Worm (Caenorhabditis elegans) whole organism, late embryonic: ENCODE data around the gene aps-2.

Experiments
- C38D4.7 ChIP-seq: fragments of 200-800 bp; sonication (Bioruptor generic); optimal IDR thresholded peaks from 2 replicates; lab custom pipeline; 2018; ENCODE audit warnings: mild to moderate bottlenecking, missing genetic modification characterization, moderate library complexity, missing compliant biosample characterization
- F13H6.1 ChIP-seq: sonication (generic microtip); optimal IDR thresholded peaks from 2 replicates; lab custom pipeline; 2016; ENCODE audit warnings: missing genetic modification characterization, missing compliant biosample characterization
- K09A11.1 ChIP-seq: sonication (generic microtip); optimal IDR thresholded peaks from 2 replicates; lab custom pipeline; 2017; ENCODE audit warnings: antibody characterized with exemption, mild to moderate bottlenecking, missing genetic modification characterization, missing compliant biosample characterization; ENCODE audit not compliant: insufficient read depth
- T23F11.4 ChIP-seq: fragments of 200-800 bp; sonication (Bioruptor generic); optimal IDR thresholded peaks from 2 replicates; lab custom pipeline; 2018; ENCODE audit warnings: mild to moderate bottlenecking, missing genetic modification characterization, missing compliant biosample characterization
- Y22D7AL.16 ChIP-seq: sonication (generic microtip); optimal IDR thresholded peaks from 2 replicates; lab custom pipeline; 2016; ENCODE audit warnings: missing genetic modification characterization, missing compliant biosample characterization
- ceh-14 ChIP-seq: sonication (generic microtip); optimal IDR thresholded peaks from 2 replicates; lab custom pipeline; 2016; ENCODE audit warnings: missing genotype, missing genetic modification characterization, missing compliant biosample characterization
- ceh-18 ChIP-seq: sonication (generic microtip); optimal IDR thresholded peaks from 2 replicates; lab custom pipeline; 2016; ENCODE audit warnings: missing genetic modification characterization, missing compliant biosample characterization
- ceh-2 ChIP-seq: sonication (generic microtip); optimal IDR thresholded peaks from 2 replicates; lab custom pipeline; 2016; ENCODE audit warnings: missing genotype, missing genetic modification characterization, missing compliant biosample characterization
- ceh-30 ChIP-seq: fragments of 150-350 bp; optimal IDR thresholded peaks from 2 replicates; lab custom pipeline; 2014; ENCODE audit warnings: missing biosample characterization, missing genetic modification characterization
- ceh-31 ChIP-seq: sonication (generic microtip); optimal IDR thresholded peaks from 2 replicates; lab custom pipeline; 2016; ENCODE audit warnings: missing genetic modification characterization, missing compliant biosample characterization
- ceh-34 ChIP-seq: sonication (generic microtip); optimal IDR thresholded peaks from 2 replicates; lab custom pipeline; 2016; ENCODE audit warnings: mild to moderate bottlenecking, missing genetic modification characterization, missing compliant biosample characterization
- ceh-45 ChIP-seq: fragments of 200-800 bp; sonication (Bioruptor generic); IDR thresholded peaks from 2 replicates; pipeline ENCODE4 v1.3.6; 2022; ENCODE audit warnings: missing genetic modification reagents, missing genetic modification characterization, missing compliant biosample characterization
- ceh-48 ChIP-seq: sonication (generic microtip); optimal IDR thresholded peaks from 2 replicates; lab custom pipeline; 2016; ENCODE audit warnings: missing genetic modification characterization, inconsistent platforms, missing compliant biosample characterization
- ceh-9 ChIP-seq: sonication (generic microtip); optimal IDR thresholded peaks from 2 replicates; lab custom pipeline; 2016; ENCODE audit warnings: mild to moderate bottlenecking, missing genetic modification characterization, inconsistent platforms, missing compliant biosample characterization
- che-1 ChIP-seq: sonication (generic microtip); optimal IDR thresholded peaks from 2 replicates; lab custom pipeline; 2016; ENCODE audit warnings: mild to moderate bottlenecking, missing genetic modification characterization, missing compliant biosample characterization
- dve-1 ChIP-seq: sonication (generic microtip); optimal IDR thresholded peaks from 2 replicates; lab custom pipeline; 2017; ENCODE audit warnings: antibody characterized with exemption, mild to moderate bottlenecking, missing genetic modification characterization, missing compliant biosample characterization
- elt-2 ChIP-seq: sonication (generic microtip); optimal IDR thresholded peaks from 2 replicates; lab custom pipeline; 2016; ENCODE audit warnings: missing genetic modification reagents, missing genetic modification characterization, missing compliant biosample characterization
- eyg-1 ChIP-seq: sonication (generic microtip); optimal IDR thresholded peaks from 2 replicates; lab custom pipeline; 2016; ENCODE audit warnings: missing genotype, missing genetic modification characterization, missing compliant biosample characterization
- hlh-13 ChIP-seq: fragments of 200-800 bp; sonication (Bioruptor generic); optimal IDR thresholded peaks from 2 replicates; lab custom pipeline; 2018; ENCODE audit warnings: mild to moderate bottlenecking, missing genetic modification characterization, missing compliant biosample characterization
- hlh-15 ChIP-seq: sonication (generic microtip); optimal IDR thresholded peaks from 2 replicates; lab custom pipeline; 2016; ENCODE audit warnings: missing genetic modification characterization, missing compliant biosample characterization
- hlh-30 ChIP-seq: sonication (generic microtip); optimal IDR thresholded peaks from 2 replicates; lab custom pipeline; 2017; ENCODE audit warnings: antibody characterized with exemption, missing genetic modification characterization, missing compliant biosample characterization; ENCODE audit not compliant: insufficient read depth
- hlh-6 ChIP-seq: sonication (generic microtip); optimal IDR thresholded peaks from 2 replicates; lab custom pipeline; 2016; ENCODE audit warnings: missing genotype, missing genetic modification characterization, missing compliant biosample characterization
- hlh-8 ChIP-seq: sonication (generic microtip); optimal IDR thresholded peaks from 2 replicates; lab custom pipeline; 2016; ENCODE audit warnings: missing genotype, missing genetic modification characterization, missing compliant biosample characterization
- madf-2 ChIP-seq: sonication (generic microtip); optimal IDR thresholded peaks from 2 replicates; lab custom pipeline; 2017; ENCODE audit warnings: missing genetic modification characterization, missing compliant biosample characterization
- mec-3 ChIP-seq: sonication (generic microtip); optimal IDR thresholded peaks from 2 replicates; lab custom pipeline; 2016; ENCODE audit warnings: borderline replicate concordance, missing genetic modification characterization, missing compliant biosample characterization
- nfya-1 ChIP-seq: sonication (generic microtip); optimal IDR thresholded peaks from 2 replicates; lab custom pipeline; 2017; ENCODE audit warnings: missing genetic modification characterization, mild to moderate bottlenecking, missing compliant biosample characterization, antibody characterized with exemption, moderate library complexity
- npax-4 ChIP-seq: sonication (generic microtip); optimal IDR thresholded peaks from 2 replicates; lab custom pipeline; 2016; ENCODE audit warnings: missing genetic modification characterization, missing compliant biosample characterization
- pat-9 ChIP-seq: fragments of 200-800 bp; sonication (Bioruptor generic); optimal IDR thresholded peaks from 2 replicates; lab custom pipeline; 2018; ENCODE audit warnings: mild to moderate bottlenecking, missing genetic modification characterization, moderate library complexity, missing compliant biosample characterization
- pax-1 ChIP-seq: fragments of 150-350 bp; optimal IDR thresholded peaks from 2 replicates; lab custom pipeline; 2014; ENCODE audit warnings: missing biosample characterization, missing genetic modification characterization
- pha-2 ChIP-seq: sonication (generic microtip); optimal IDR thresholded peaks from 2 replicates; lab custom pipeline; 2017; ENCODE audit warnings: mild to moderate bottlenecking, missing genetic modification characterization, missing compliant biosample characterization
- pha-4 ChIP-seq: fragments of 150-350 bp; optimal IDR thresholded peaks from 2 replicates; lab custom pipeline; 2018; ENCODE audit warnings: missing biosample characterization, missing genetic modification reagents, missing genetic modification characterization
- pros-1 ChIP-seq: fragments of 150-350 bp; optimal IDR thresholded peaks from 2 replicates; lab custom pipeline; 2014; ENCODE audit warnings: missing biosample characterization, missing genetic modification reagents, missing genetic modification characterization
- rnt-1 ChIP-seq: sonication (generic microtip); optimal IDR thresholded peaks from 2 replicates; lab custom pipeline; 2016; ENCODE audit warnings: missing genetic modification characterization, missing compliant biosample characterization
- sdc-2 ChIP-seq: sonication (generic microtip); optimal IDR thresholded peaks from 2 replicates; lab custom pipeline; 2016; ENCODE audit warnings: missing genotype, missing genetic modification characterization, missing compliant biosample characterization
- tbx-2 ChIP-seq: sonication (generic microtip); optimal IDR thresholded peaks from 2 replicates; lab custom pipeline; 2016; ENCODE audit warnings: missing genetic modification characterization, missing compliant biosample characterization
- ttx-3 ChIP-seq: sonication (generic microtip); optimal IDR thresholded peaks from 2 replicates; lab custom pipeline; 2016; ENCODE audit warnings: missing genetic modification reagents, missing genetic modification characterization, missing compliant biosample characterization
- unc-42 ChIP-seq: sonication (generic microtip); optimal IDR thresholded peaks from 2 replicates; lab custom pipeline; 2016; ENCODE audit warnings: missing genotype, missing genetic modification characterization, missing compliant biosample characterization
- unc-55 ChIP-seq: sonication (generic microtip); optimal IDR thresholded peaks from 2 replicates; lab custom pipeline; 2017; ENCODE audit warnings: missing biosample characterization, missing genetic modification reagents, missing genetic modification characterization
- zip-5 ChIP-seq: sonication (generic microtip); optimal IDR thresholded peaks from 2 replicates; lab custom pipeline; 2016; ENCODE audit warnings: missing genetic modification characterization, missing compliant biosample characterization
- ztf-16 ChIP-seq: sonication (generic microtip); optimal IDR thresholded peaks from 2 replicates; lab custom pipeline; 2017; ENCODE audit warnings: missing genetic modification characterization, missing compliant biosample characterization

aps-2 gene

ce11 chrX:4457853-4458322 lies at the start of gene aps-2:
Gene aps-2 (plus strand): TSS chrX:4458272.
- peak; percentile 18 for TF ChIP-seq ceh-34 (tag; lab: Kevin White, UChicago)
- peak; percentile 4 for TF ChIP-seq ceh-18
- TF ChIP-seq unc-42 (tag; lab: Kevin White, UChicago), result peak; percentile 35
- no peak for TF ChIP-seq dve-1 (tag; lab: Kevin White, UChicago)
- TF ChIP-seq npax-4, result no peak
- peak; percentile 1 for TF ChIP-seq ceh-14 (tag; lab: Kevin White, UChicago)
- no peak for TF ChIP-seq Y22D7AL.16
- TF ChIP-seq hlh-30, result peak; percentile 18
- TF ChIP-seq unc-55, result peak; percentile 41
- no peak for TF ChIP-seq ceh-30
- TF ChIP-seq rnt-1 (tag; lab: Kevin White, UChicago), result peak; percentile 33
- peak; percentile 0 for TF ChIP-seq pha-2 (tag; lab: Kevin White, UChicago)
- peak; percentile 55 for TF ChIP-seq elt-2 (tag; lab: Kevin White, UChicago)
- no peak for TF ChIP-seq pat-9
- TF ChIP-seq tbx-2 (tag; lab: Kevin White, UChicago), result peak; percentile 29
- peak; percentile 61 for TF ChIP-seq nfya-1
- no peak for TF ChIP-seq ztf-16 (tag; lab: Kevin White, UChicago)
- no peak for TF ChIP-seq eyg-1 (tag; lab: Kevin White, UChicago)
- peak; percentile 100 for TF ChIP-seq ceh-48
- peak; percentile 32 for TF ChIP-seq ceh-2 (tag; lab: Kevin White, UChicago)
- TF ChIP-seq ttx-3 (tag; lab: Kevin White, UChicago), result no peak
- TF ChIP-seq pax-1 (tag; lab: Kevin White, UChicago), result no peak
- no peak for TF ChIP-seq pros-1 (tag; lab: Kevin White, UChicago)
- TF ChIP-seq sdc-2 (tag; lab: Kevin White, UChicago), result peak; percentile 69
- peak; percentile 73 for TF ChIP-seq ceh-31 (tag; lab: Kevin White, UChicago)
- TF ChIP-seq, all 69 proteins: peak for 15

DNA sequence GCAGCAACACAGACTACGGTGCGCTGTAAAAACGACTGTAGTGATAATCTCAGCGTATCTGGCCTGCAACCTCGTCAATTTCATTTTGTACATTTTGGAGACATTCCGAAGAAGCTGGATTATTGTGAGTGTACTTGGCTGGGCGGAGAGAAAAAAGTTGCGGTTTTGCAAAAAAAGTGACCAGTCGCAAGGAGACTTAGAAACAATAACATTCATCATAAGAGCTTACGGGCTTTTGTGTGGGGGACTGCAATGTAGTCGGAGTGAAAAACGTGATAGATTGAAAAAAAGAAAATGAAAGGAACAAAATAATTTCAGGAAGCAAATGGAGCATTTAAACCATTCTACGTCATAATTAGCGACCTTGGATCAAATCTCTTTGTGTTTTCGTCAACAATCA lies 49.6 kb upstream of the aps-2 start:
- TF ChIP-seq ceh-9 (tag; lab: Kevin White, UChicago) (no peak), hlh-15 (tag; lab: Kevin White, UChicago) (no peak), unc-55 (no peak), hlh-6 (tag; lab: Kevin White, UChicago) (no peak), T23F11.4 (no peak), pha-4 (tag; lab: Kevin White, UChicago) (no peak), ceh-45 (GFP tag; lab: Robert Waterston, UW) (no peak), madf-2 (tag; lab: Kevin White, UChicago) (no peak), che-1 (tag; lab: Kevin White, UChicago) (no peak), C38D4.7 (GFP tag; lab: Kevin White, UChicago) (no peak), unc-42 (tag; lab: Kevin White, UChicago) (no peak), zip-5 (tag; lab: Kevin White, UChicago) (no peak), hlh-8 (no peak), mec-3 (tag; lab: Kevin White, UChicago) (no peak), hlh-13 (GFP tag; lab: Kevin White, UChicago) (no peak), dve-1 (tag; lab: Kevin White, UChicago) (no peak), nfya-1 (no peak), Y22D7AL.16 (no peak), F13H6.1 (tag; lab: Kevin White, UChicago) (no peak), K09A11.1 (tag; lab: Kevin White, UChicago) (no peak)
- TF ChIP-seq, all 69 proteins: peak for 0
